Worm (Caenorhabditis elegans) whole organism, L1 larva: ENCODE data around the gene fbxa-4.

Source experiments
- lin-13 ChIP-seq: fragments of 150-350 bp; optimal IDR thresholded peaks from 2 replicates; lab custom pipeline; 2014; ENCODE audit warnings: missing biosample characterization, missing genetic modification reagents, missing genetic modification characterization
- lsy-2 ChIP-seq, 2 experiments: fragments of 150-350 bp; optimal IDR thresholded peaks; 2 replicates each; lab custom pipeline; 2014; ENCODE audit warnings: missing biosample characterization in 2 of 2, missing genetic modification characterization in 2 of 2
- nhr-12 ChIP-seq: sonication (generic microtip); optimal IDR thresholded peaks from 2 replicates; lab custom pipeline; 2017; ENCODE audit warnings: missing biosample characterization, missing genetic modification characterization
- nhr-20 ChIP-seq: sonication (generic microtip); optimal IDR thresholded peaks from 2 replicates; lab custom pipeline; 2016; ENCODE audit warnings: mild to moderate bottlenecking, missing genetic modification characterization, missing compliant biosample characterization
- pax-3 ChIP-seq: fragments of 200-800 bp; sonication (Bioruptor generic); optimal IDR thresholded peaks from 2 replicates; lab custom pipeline; 2018; ENCODE audit warnings: mild to moderate bottlenecking, missing genetic modification characterization, moderate library complexity, missing compliant biosample characterization
- sptf-1 ChIP-seq: fragments of 150-350 bp; optimal IDR thresholded peaks from 2 replicates; lab custom pipeline; 2014; ENCODE audit warnings: missing biosample characterization, missing genetic modification characterization

- TF ChIP-seq lin-13 (GFP tag; lab: Kevin White, UChicago), result no peak
- no peak for TF ChIP-seq nhr-12 (tag; lab: Kevin White, UChicago)
- peak; percentile 20 to 30 for TF ChIP-seq lsy-2 (tag; optimal IDR thresholded peaks at IDR 0.05; lab: Kevin White, UChicago)
- no peak for TF ChIP-seq pax-3 (tag; lab: Kevin White, UChicago)
- no peak for TF ChIP-seq sptf-1 (tag; lab: Kevin White, UChicago)
- TF ChIP-seq nhr-20, result no peak
Measured at ce11 chrII:2455931-2456576, 40.7 kb upstream of the fbxa-4 start.
